Fruit fly (Drosophila melanogaster) whole organism, embryonic: ENCODE results near the gene CCAP.

Experiments used
- ATbp ChIP-seq: fragments of 200-800 bp; sonication (Bioruptor generic); optimal IDR thresholded peaks from 2 replicates; lab custom pipeline; 2017; ENCODE audit warnings: missing biosample characterization, mild to moderate bottlenecking, missing genetic modification characterization, missing genetic modification reagents
- CG10147 ChIP-seq: fragments of 200-800 bp; sonication (Bioruptor generic); optimal IDR thresholded peaks from 2 replicates; lab custom pipeline; 2019; ENCODE audit warnings: missing biosample characterization, mild to moderate bottlenecking, missing genetic modification characterization, moderate library complexity
- CG10274 ChIP-seq: fragments of 200-800 bp; sonication (Bioruptor generic); optimal IDR thresholded peaks from 3 replicates; lab custom pipeline; 2017; ENCODE audit warnings: missing biosample characterization, mild to moderate bottlenecking, missing genetic modification characterization
- CG11456 ChIP-seq: fragments of 200-800 bp; sonication (Bioruptor generic); IDR thresholded peaks from 3 replicates; pipeline ENCODE4 v1.3.6; 2022; ENCODE audit warnings: missing biosample characterization, missing genetic modification characterization
- CG1233 ChIP-seq: fragments of 200-800 bp; sonication (Bioruptor generic); optimal IDR thresholded peaks from 4 replicates; lab custom pipeline; 2018; ENCODE audit warnings: missing biosample characterization, mild to moderate bottlenecking, missing genetic modification characterization
- CG15269 ChIP-seq: fragments of 200-800 bp; sonication (Bioruptor generic); optimal IDR thresholded peaks from 2 replicates; lab custom pipeline; 2018; ENCODE audit warnings: missing biosample characterization, mild to moderate bottlenecking, missing genetic modification characterization, moderate library complexity
- CG17361 ChIP-seq: fragments of 200-800 bp; sonication (Bioruptor generic); IDR thresholded peaks from 3 replicates; pipeline ENCODE4 v1.3.6; 2022; ENCODE audit warnings: missing biosample characterization, missing genetic modification characterization
- CG18619 ChIP-seq: fragments of 200-800 bp; sonication (Bioruptor generic); optimal IDR thresholded peaks from 3 replicates; lab custom pipeline; 2017; ENCODE audit warnings: missing biosample characterization, mild to moderate bottlenecking, missing genetic modification characterization
- CG2116 ChIP-seq: fragments of 200-800 bp; sonication (Bioruptor generic); optimal IDR thresholded peaks from 3 replicates; lab custom pipeline; 2018; ENCODE audit warnings: missing biosample characterization, mild to moderate bottlenecking, missing genetic modification characterization
- CG2199 ChIP-seq: fragments of 200-800 bp; sonication (Bioruptor generic); IDR thresholded peaks from 3 replicates; pipeline ENCODE4 v1.3.6; 2022; ENCODE audit warnings: missing biosample characterization, missing genetic modification characterization
- CG30403 ChIP-seq: fragments of 200-800 bp; sonication (Bioruptor generic); optimal IDR thresholded peaks from 3 replicates; lab custom pipeline; 2016; ENCODE audit warnings: missing biosample characterization, missing genetic modification characterization
- CG31441 ChIP-seq: fragments of 200-800 bp; sonication (Bioruptor generic); IDR thresholded peaks from 2 replicates; pipeline ENCODE4 v1.3.6; 2022; ENCODE audit warnings: missing biosample characterization, missing genetic modification characterization
- CG33213 ChIP-seq: fragments of 200-800 bp; sonication (Bioruptor generic); optimal IDR thresholded peaks from 3 replicates; lab custom pipeline; 2016; ENCODE audit warnings: missing biosample characterization, missing genetic modification characterization
- CG34376 ChIP-seq: fragments of 200-800 bp; sonication (Bioruptor generic); optimal IDR thresholded peaks from 2 replicates; lab custom pipeline; 2018; ENCODE audit warnings: missing biosample characterization, mild to moderate bottlenecking, missing genetic modification characterization
- CG3838 ChIP-seq: fragments of 200-800 bp; sonication (Bioruptor generic); optimal IDR thresholded peaks from 3 replicates; lab custom pipeline; 2016; ENCODE audit warnings: missing biosample characterization, missing genetic modification characterization
- CG5180 ChIP-seq: fragments of 200-800 bp; sonication (Bioruptor generic); optimal IDR thresholded peaks from 3 replicates; lab custom pipeline; 2017; ENCODE audit warnings: missing biosample characterization, missing genetic modification characterization, mild to moderate bottlenecking, moderate library complexity, missing genetic modification reagents
- CG6791 ChIP-seq: fragments of 200-800 bp; sonication (Bioruptor generic); IDR thresholded peaks from 3 replicates; pipeline ENCODE4 v1.3.6; 2022; ENCODE audit warnings: missing biosample characterization, missing genetic modification characterization; ENCODE audit not compliant: partially characterized antibody
- CG7271 ChIP-seq: fragments of 200-800 bp; sonication (Bioruptor generic); optimal IDR thresholded peaks from 2 replicates; lab custom pipeline; 2018; ENCODE audit warnings: missing biosample characterization, mild to moderate bottlenecking, missing genetic modification characterization, moderate library complexity
- CG8944 ChIP-seq: fragments of 200-800 bp; sonication (Bioruptor generic); optimal IDR thresholded peaks from 3 replicates; lab custom pipeline; 2016; ENCODE audit warnings: missing biosample characterization, missing genetic modification characterization
- CG9609 ChIP-seq: fragments of 200-800 bp; sonication (Bioruptor generic); optimal IDR thresholded peaks from 3 replicates; lab custom pipeline; 2016; ENCODE audit warnings: missing biosample characterization, missing genetic modification characterization
- CG9932 ChIP-seq: fragments of 200-800 bp; sonication (Bioruptor generic); IDR thresholded peaks from 2 replicates; pipeline ENCODE4 v1.3.6; 2022; ENCODE audit warnings: missing biosample characterization, missing genetic modification characterization
- CTCF ChIP-seq: fragments of 200-800 bp; sonication (Bioruptor generic); optimal IDR thresholded peaks from 2 replicates; lab custom pipeline; 2017; ENCODE audit warnings: missing biosample characterization, mild to moderate bottlenecking, missing genetic modification characterization, moderate library complexity
- Deaf1 ChIP-seq: fragments of 200-800 bp; optimal IDR thresholded peaks from 3 replicates; lab custom pipeline; 2019; ENCODE audit warnings: missing biosample characterization, mild to moderate bottlenecking, missing genetic modification characterization, moderate library complexity
- Dek ChIP-seq: fragments of 200-800 bp; sonication (Bioruptor generic); optimal IDR thresholded peaks from 3 replicates; lab custom pipeline; 2019; ENCODE audit warnings: missing biosample characterization, mild to moderate bottlenecking, missing genetic modification characterization, moderate library complexity
- E2f1 ChIP-seq: fragments of 200-800 bp; sonication (Bioruptor generic); IDR thresholded peaks from 2 replicates; pipeline ENCODE4 v1.3.6; 2022; ENCODE audit warnings: missing biosample characterization, missing genetic modification characterization
- Fer2 ChIP-seq: fragments of 200-800 bp; sonication (Bioruptor generic); optimal IDR thresholded peaks from 2 replicates; lab custom pipeline; 2018; ENCODE audit warnings: missing biosample characterization, mild to moderate bottlenecking, missing genetic modification characterization, moderate library complexity
- HLH4C ChIP-seq: fragments of 200-800 bp; sonication (Bioruptor generic); IDR thresholded peaks from 3 replicates; pipeline ENCODE4 v1.3.6; 2022; ENCODE audit warnings: missing biosample characterization, missing genetic modification characterization; ENCODE audit not compliant: partially characterized antibody
- Jarid2 ChIP-seq: fragments of 200-800 bp; sonication (Bioruptor generic); optimal IDR thresholded peaks from 3 replicates; lab custom pipeline; 2017; ENCODE audit warnings: mild to moderate bottlenecking, missing biosample characterization, missing genetic modification reagents, missing genetic modification characterization
- Max ChIP-seq: fragments of 200-800 bp; sonication (Bioruptor generic); optimal IDR thresholded peaks from 2 replicates; lab custom pipeline; 2016; ENCODE audit warnings: missing biosample characterization, mild to moderate bottlenecking, missing genetic modification characterization
- Optix ChIP-seq: fragments of 200-800 bp; sonication (Bioruptor generic); IDR thresholded peaks from 3 replicates; pipeline ENCODE4 v1.3.6; 2022; ENCODE audit warnings: missing biosample characterization, missing genetic modification characterization
- Sry-β ChIP-seq: fragments of 200-800 bp; sonication (Bioruptor generic); optimal IDR thresholded peaks from 2 replicates; lab custom pipeline; 2018; ENCODE audit warnings: missing biosample characterization, mild to moderate bottlenecking, missing genetic modification characterization, moderate library complexity
- ab ChIP-seq: fragments of 200-800 bp; sonication (Bioruptor generic); optimal IDR thresholded peaks from 2 replicates; lab custom pipeline; 2016; ENCODE audit warnings: missing biosample characterization, missing genetic modification characterization
- ase ChIP-seq: fragments of 200-800 bp; sonication (Bioruptor generic); IDR thresholded peaks from 3 replicates; pipeline ENCODE4 v1.3.6; 2022; ENCODE audit warnings: missing biosample characterization, missing genetic modification characterization
- dan ChIP-seq: fragments of 200-800 bp; sonication (Bioruptor generic); IDR thresholded peaks from 2 replicates; pipeline ENCODE4 v1.3.6; 2022; ENCODE audit warnings: missing biosample characterization, missing genetic modification characterization
- dimm ChIP-seq: fragments of 200-800 bp; sonication (Bioruptor generic); IDR thresholded peaks from 2 replicates; pipeline ENCODE4 v1.3.6; 2022; ENCODE audit warnings: missing biosample characterization, missing genetic modification characterization
- dysf ChIP-seq: fragments of 200-800 bp; sonication (Bioruptor generic); IDR thresholded peaks from 3 replicates; pipeline ENCODE4 v1.3.6; 2022; ENCODE audit warnings: missing biosample characterization, missing genetic modification characterization
- fd64A ChIP-seq: fragments of 200-800 bp; sonication (Bioruptor generic); optimal IDR thresholded peaks from 3 replicates; lab custom pipeline; 2018; ENCODE audit warnings: missing biosample characterization, mild to moderate bottlenecking, missing genetic modification characterization
- gsb ChIP-seq: fragments of 200-800 bp; sonication (Bioruptor generic); IDR thresholded peaks from 2 replicates; pipeline ENCODE4 v1.3.6; 2022; ENCODE audit warnings: missing biosample characterization, missing genetic modification characterization
- h ChIP-seq: fragments of >200 bp; optimal IDR thresholded peaks from 2 replicates; lab custom pipeline; 2017
- hbn ChIP-seq: fragments of 200-800 bp; sonication (Bioruptor generic); IDR thresholded peaks from 2 replicates; pipeline ENCODE4 v1.3.6; 2022; ENCODE audit warnings: missing biosample characterization, missing genetic modification characterization; ENCODE audit not compliant: partially characterized antibody
- ind ChIP-seq: fragments of 200-800 bp; sonication (Bioruptor generic); optimal IDR thresholded peaks from 3 replicates; lab custom pipeline; 2016; ENCODE audit warnings: missing biosample characterization, missing genetic modification characterization
- kay ChIP-seq: fragments of 200-800 bp; sonication (Bioruptor generic); optimal IDR thresholded peaks from 2 replicates; lab custom pipeline; 2016; ENCODE audit warnings: missing biosample characterization, missing genetic modification characterization
- kni ChIP-seq: fragments of 200-800 bp; sonication (Bioruptor generic); optimal IDR thresholded peaks from 3 replicates; lab custom pipeline; 2017; ENCODE audit warnings: mild to moderate bottlenecking, missing biosample characterization, missing genetic modification reagents, missing genetic modification characterization
- lilli ChIP-seq: fragments of 200-800 bp; sonication (Bioruptor generic); optimal IDR thresholded peaks from 3 replicates; lab custom pipeline; 2016; ENCODE audit warnings: missing biosample characterization, missing genetic modification characterization
- maf-S ChIP-seq: fragments of 200-800 bp; sonication (Bioruptor generic); optimal IDR thresholded peaks from 2 replicates; lab custom pipeline; 2016; ENCODE audit warnings: missing biosample characterization, missing genetic modification characterization
- nom ChIP-seq: fragments of 200-800 bp; sonication (Bioruptor generic); optimal IDR thresholded peaks from 2 replicates; lab custom pipeline; 2017; ENCODE audit warnings: missing biosample characterization, missing genetic modification characterization, mild to moderate bottlenecking, moderate library complexity, missing genetic modification reagents
- pho ChIP-seq: fragments of 200-800 bp; sonication (Bioruptor generic); optimal IDR thresholded peaks from 2 replicates; lab custom pipeline; 2016; ENCODE audit warnings: missing biosample characterization, missing genetic modification characterization
- phol ChIP-seq: fragments of 200-800 bp; sonication (Bioruptor generic); optimal IDR thresholded peaks from 3 replicates; lab custom pipeline; 2018; ENCODE audit warnings: missing biosample characterization, mild to moderate bottlenecking, missing genetic modification characterization, moderate library complexity
- psq ChIP-seq: fragments of 200-800 bp; sonication (Bioruptor generic); optimal IDR thresholded peaks from 2 replicates; lab custom pipeline; 2017; ENCODE audit warnings: missing biosample characterization, missing genetic modification characterization
- shn ChIP-seq: fragments of 200-800 bp; sonication (Bioruptor generic); optimal IDR thresholded peaks from 3 replicates; lab custom pipeline; 2016; ENCODE audit warnings: missing biosample characterization, missing genetic modification characterization
- slou ChIP-seq: fragments of 200-800 bp; sonication (Bioruptor generic); optimal IDR thresholded peaks from 3 replicates; lab custom pipeline; 2016; ENCODE audit warnings: missing biosample characterization, missing genetic modification characterization
- vfl ChIP-seq: fragments of 200-800 bp; sonication (Bioruptor generic); optimal IDR thresholded peaks from 2 replicates; lab custom pipeline; 2016; ENCODE audit warnings: missing biosample characterization, missing genetic modification characterization

CCAP gene

DNA sequence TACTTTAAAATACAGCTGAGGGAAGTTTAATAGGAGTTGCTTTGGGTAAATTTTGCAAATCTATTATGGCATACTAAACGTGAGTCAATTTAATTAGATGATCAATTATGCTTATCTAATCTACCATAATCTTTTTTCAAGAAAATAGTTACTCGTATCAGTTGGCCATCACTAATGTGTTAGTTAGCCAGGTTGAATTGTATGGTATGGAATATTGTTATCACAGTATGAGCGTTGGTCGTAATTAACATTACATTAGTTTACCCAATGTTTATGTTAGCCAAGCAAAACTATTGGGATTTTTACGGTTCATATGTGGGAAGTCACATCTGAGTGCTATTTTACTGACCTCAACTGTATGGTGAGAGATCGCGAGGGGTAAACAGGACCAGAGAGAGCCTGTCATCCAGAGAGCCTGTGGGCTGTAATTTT lies 28.3 kb downstream of the CCAP start (continued):
- peak; percentile 51 for TF ChIP-seq CG18619 (GFP tag; lab: Kevin White, UChicago)
- TF ChIP-seq CG7271 (tag; lab: Kevin White, UChicago) = peak; percentile 77
- no peak for TF ChIP-seq CG11456 (GFP tag; lab: Robert Waterston, UW)
- peak; percentile 52; the same call in 1 of the 3 replicates for TF ChIP-seq Optix (GFP tag; lab: Robert Waterston, UW)
- no peak for TF ChIP-seq HLH4C
- peak; percentile 30 for TF ChIP-seq nom (GFP tag; lab: Kevin White, UChicago)
- TF ChIP-seq vfl (GFP tag; lab: Kevin White, UChicago) = no peak
- TF ChIP-seq ATbp (GFP tag; lab: Kevin White, UChicago) = no peak
- peak; percentile 41 for TF ChIP-seq kay (GFP tag; lab: Kevin White, UChicago)
- TF ChIP-seq shn = peak; percentile 78
- peak; percentile 5 for TF ChIP-seq Jarid2 (GFP tag; lab: Kevin White, UChicago)
- peak; percentile 68 for TF ChIP-seq ind
- TF ChIP-seq ase (GFP tag; lab: Robert Waterston, UW) = no peak
- peak; percentile 65 for TF ChIP-seq CG9609 (GFP tag; lab: Kevin White, UChicago)
- peak; percentile 27 for TF ChIP-seq CG34376 (GFP tag; lab: Kevin White, UChicago)
- no peak for TF ChIP-seq fd64A (GFP tag; lab: Kevin White, UChicago)
- peak; percentile 5 for TF ChIP-seq Sry-β
- no peak for TF ChIP-seq CTCF (GFP tag; lab: Kevin White, UChicago)
- TF ChIP-seq CG2199 (GFP tag; lab: Robert Waterston, UW) = no peak
- TF ChIP-seq E2f1 (GFP tag; lab: Robert Waterston, UW) = peak; percentile 54
- peak; percentile 55 for TF ChIP-seq CG10147 (GFP tag; lab: Kevin White, UChicago)
- TF ChIP-seq CG33213 (GFP tag; lab: Kevin White, UChicago) = peak; percentile 50
- peak; percentile 11 for TF ChIP-seq kni
- peak; percentile 48 for TF ChIP-seq pho (GFP tag; lab: Kevin White, UChicago)
- TF ChIP-seq CG10274 (GFP tag; lab: Kevin White, UChicago) = peak; percentile 22
- TF ChIP-seq hbn (GFP tag; lab: Robert Waterston, UW) = no peak
- TF ChIP-seq Deaf1 = peak; percentile 20
- no peak for TF ChIP-seq dimm (GFP tag; lab: Robert Waterston, UW)
- peak; percentile 7 for TF ChIP-seq Dek (tag; lab: Kevin White, UChicago)
- TF ChIP-seq CG17361 = peak; percentile 92; the same call in 2 of the 3 replicates
- TF ChIP-seq CG31441 = peak; percentile 81
- peak; percentile 42 for TF ChIP-seq CG2116 (GFP tag; lab: Kevin White, UChicago)
- peak; percentile 68 for TF ChIP-seq CG8944
- peak; percentile 75 for TF ChIP-seq CG30403 (GFP tag; lab: Kevin White, UChicago)
- TF ChIP-seq CG1233 = peak; percentile 73
- TF ChIP-seq lilli (GFP tag; lab: Kevin White, UChicago) = peak; percentile 73
- no peak for TF ChIP-seq CG6791 (GFP tag; lab: Robert Waterston, UW)
- TF ChIP-seq slou (GFP tag; lab: Kevin White, UChicago) = no peak
- peak; percentile 55; the same call in 2 of the 3 replicates for TF ChIP-seq dysf (GFP tag; lab: Robert Waterston, UW)
- TF ChIP-seq CG3838 (GFP tag; lab: Kevin White, UChicago) = peak; percentile 4
- peak; percentile 54 for TF ChIP-seq maf-S (GFP tag; lab: Kevin White, UChicago)
- peak; percentile 85 for TF ChIP-seq phol (tag; lab: Kevin White, UChicago)
- TF ChIP-seq ab (GFP tag; lab: Kevin White, UChicago) = no peak
- TF ChIP-seq gsb (GFP tag; lab: Robert Waterston, UW) = no peak
- TF ChIP-seq CG15269 (tag; lab: Kevin White, UChicago) = peak; percentile 50
- TF ChIP-seq CG5180 (GFP tag; lab: Kevin White, UChicago) = peak; percentile 15
- no peak for TF ChIP-seq psq (GFP tag; lab: Kevin White, UChicago)
- no peak for TF ChIP-seq Fer2 (tag; lab: Kevin White, UChicago)
- TF ChIP-seq CG9932 (GFP tag; lab: Robert Waterston, UW) = no peak
- TF ChIP-seq h (lab: Kevin White, UChicago) = no peak
- TF ChIP-seq Max (GFP tag; lab: Kevin White, UChicago) = peak; percentile 62
- peak; percentile 71 for TF ChIP-seq dan (GFP tag; lab: Robert Waterston, UW)
